Fruit fly (Drosophila melanogaster) whole organism, wandering third instar larva: ENCODE data around the gene Vps45.

Experiments
- Abd-B ChIP-seq: fragments of >200 bp; optimal IDR thresholded peaks from 2 replicates; lab custom pipeline; 2017; ENCODE audit warnings: missing biosample characterization, missing genetic modification characterization
- CG32264 ChIP-seq: fragments of 200-800 bp; sonication (Bioruptor generic); optimal IDR thresholded peaks from 2 replicates; lab custom pipeline; 2016; ENCODE audit warnings: missing biosample characterization, missing genetic modification characterization
- CG9705 ChIP-seq: fragments of 200-800 bp; sonication (Bioruptor generic); optimal IDR thresholded peaks from 2 replicates; lab custom pipeline; 2018; ENCODE audit warnings: missing biosample characterization, mild to moderate bottlenecking, missing genetic modification characterization
- CrebA ChIP-seq: fragments of 200-800 bp; sonication (Bioruptor generic); optimal IDR thresholded peaks from 2 replicates; lab custom pipeline; 2016; ENCODE audit warnings: missing biosample characterization, mild to moderate bottlenecking, missing genetic modification characterization, borderline replicate concordance
- Dfd ChIP-seq: fragments of >200 bp; optimal IDR thresholded peaks from 2 replicates; lab custom pipeline; 2017; ENCODE audit warnings: missing biosample characterization, missing genetic modification characterization
- Dif ChIP-seq: fragments of 200-275, 200-300 bp; sonication (Bioruptor generic); optimal IDR thresholded peaks from 2 replicates; lab custom pipeline; 2018; ENCODE audit warnings: missing biosample characterization, missing genetic modification characterization; ENCODE audit not compliant: partially characterized antibody
- GATAd ChIP-seq: sonication (Bioruptor generic); optimal IDR thresholded peaks from 2 replicates; lab custom pipeline; 2016; ENCODE audit warnings: missing biosample characterization, missing genetic modification characterization
- HLH106 ChIP-seq: fragments of 200-800 bp; optimal IDR thresholded peaks from 3 replicates; lab custom pipeline; 2019; ENCODE audit warnings: missing biosample characterization, mild to moderate bottlenecking, missing genetic modification characterization, moderate library complexity
- Hnf4 ChIP-seq: fragments of 200-800 bp; sonication (Bioruptor generic); optimal IDR thresholded peaks from 2 replicates; lab custom pipeline; 2016; ENCODE audit warnings: missing biosample characterization, mild to moderate bottlenecking, missing genetic modification characterization
- Hr78 ChIP-seq: fragments of >200 bp; optimal IDR thresholded peaks from 2 replicates; lab custom pipeline; 2017; ENCODE audit warnings: missing biosample characterization, missing genetic modification characterization
- Hr83 ChIP-seq: fragments of 200-300 bp; sonication (Bioruptor generic); optimal IDR thresholded peaks from 2 replicates; lab custom pipeline; 2016; ENCODE audit warnings: missing biosample characterization, mild to moderate bottlenecking, missing genetic modification characterization, moderate library complexity; ENCODE audit not compliant: poor library complexity, severe bottlenecking
- Jra ChIP-seq: sonication (Bioruptor generic); optimal IDR thresholded peaks from 2 replicates; lab custom pipeline; 2016; ENCODE audit warnings: missing biosample characterization, missing genetic modification characterization
- Mio ChIP-seq: sonication (Bioruptor generic); optimal IDR thresholded peaks from 2 replicates; lab custom pipeline; 2016; ENCODE audit warnings: missing biosample characterization, missing genetic modification characterization
- Myc ChIP-seq: fragments of >200 bp; optimal IDR thresholded peaks from 2 replicates; lab custom pipeline; 2017
- N ChIP-seq: fragments of >200 bp; optimal IDR thresholded peaks from 2 replicates; lab custom pipeline; 2018; ENCODE audit warnings: missing biosample characterization, missing external identifiers, missing genetic modification characterization
- OdsH ChIP-seq: fragments of 200-800 bp; sonication (Bioruptor generic); optimal IDR thresholded peaks from 2 replicates; lab custom pipeline; 2016; ENCODE audit warnings: missing biosample characterization, mild to moderate bottlenecking, missing genetic modification characterization
- Rel ChIP-seq, 2 experiments: fragments of 200-800 bp; sonication (Bioruptor generic) in 1 of 2; optimal IDR thresholded peaks; 2 replicates in 1 of 2; 3 replicates in 1 of 2; lab custom pipeline; 2016 to 2019; ENCODE audit warnings: mild to moderate bottlenecking in 2 of 2, missing biosample characterization in 2 of 2, missing genetic modification characterization in 2 of 2, moderate library complexity in 1 of 2
- Sp1 ChIP-seq: fragments of 200-800 bp; sonication (Bioruptor generic); optimal IDR thresholded peaks from 3 replicates; lab custom pipeline; 2019; ENCODE audit warnings: missing biosample characterization, mild to moderate bottlenecking, missing genetic modification characterization, moderate library complexity
- Vsx2 ChIP-seq: fragments of 200-300, 225-300 bp; sonication (Bioruptor generic); optimal IDR thresholded peaks from 2 replicates; lab custom pipeline; 2018; ENCODE audit warnings: missing biosample characterization, missing genetic modification characterization; ENCODE audit not compliant: partially characterized antibody
- br ChIP-seq: fragments of 200-800 bp; sonication (Bioruptor generic); optimal IDR thresholded peaks from 2 replicates; lab custom pipeline; 2016; ENCODE audit warnings: missing biosample characterization, missing genetic modification characterization
- brk ChIP-seq: fragments of 200-800 bp; sonication (Bioruptor generic); optimal IDR thresholded peaks from 2 replicates; lab custom pipeline; 2016; ENCODE audit warnings: missing biosample characterization, mild to moderate bottlenecking, missing genetic modification characterization
- dl ChIP-seq, 2 experiments: fragments of 175-275, 200-275 bp in 1 of 2; fragments of 200-275 bp in 1 of 2; sonication (Bioruptor generic); optimal IDR thresholded peaks; lab custom pipeline; 2018; ENCODE audit warnings: mild to moderate bottlenecking in 2 of 2, missing biosample characterization in 2 of 2, missing genetic modification characterization in 2 of 2, moderate library complexity in 2 of 2; ENCODE audit not compliant: partially characterized antibody in 2 of 2, insufficient read depth in 1 of 2
- dmrt93B ChIP-seq: fragments of 200-800 bp; sonication (Bioruptor generic); optimal IDR thresholded peaks from 2 replicates; lab custom pipeline; 2018; ENCODE audit warnings: missing biosample characterization, mild to moderate bottlenecking, missing genetic modification characterization
- dsf ChIP-seq: sonication (Bioruptor generic); optimal IDR thresholded peaks from 2 replicates; lab custom pipeline; 2016; ENCODE audit warnings: missing biosample characterization, missing genetic modification characterization, borderline replicate concordance
- ey ChIP-seq: fragments of 200-800 bp; sonication (Bioruptor generic); optimal IDR thresholded peaks from 2 replicates; lab custom pipeline; 2016; ENCODE audit warnings: missing biosample characterization, missing genetic modification characterization
- foxo ChIP-seq, 2 experiments: fragments of 200-800 bp; sonication (Bioruptor generic); optimal IDR thresholded peaks; 2 replicates in 1 of 2; 3 replicates in 1 of 2; lab custom pipeline; 2016 to 2017; ENCODE audit warnings: missing biosample characterization in 2 of 2, missing genetic modification characterization in 2 of 2
- fru ChIP-seq: fragments of 200-800 bp; sonication (Bioruptor generic); optimal IDR thresholded peaks from 3 replicates; lab custom pipeline; 2016; ENCODE audit warnings: missing biosample characterization, mild to moderate bottlenecking, missing genetic modification characterization
- h ChIP-seq: fragments of 200-800 bp; sonication (Bioruptor generic); optimal IDR thresholded peaks from 3 replicates; lab custom pipeline; 2016; ENCODE audit warnings: missing biosample characterization, mild to moderate bottlenecking, missing genetic modification characterization
- jim ChIP-seq: fragments of 175-275, 200-325 bp; sonication (Bioruptor generic); optimal IDR thresholded peaks from 2 replicates; lab custom pipeline; 2016; ENCODE audit warnings: missing biosample characterization, mild to moderate bottlenecking, missing genetic modification characterization
- lola ChIP-seq: fragments of >200 bp; optimal IDR thresholded peaks from 2 replicates; lab custom pipeline; 2017; ENCODE audit warnings: missing biosample characterization, missing genetic modification characterization
- pan ChIP-seq: fragments of >200 bp; optimal IDR thresholded peaks from 2 replicates; lab custom pipeline; 2017
- psq ChIP-seq: fragments of 200-800 bp; sonication (Bioruptor generic); optimal IDR thresholded peaks from 3 replicates; lab custom pipeline; 2017; ENCODE audit warnings: missing biosample characterization, mild to moderate bottlenecking, missing genetic modification characterization, moderate library complexity
- rgr ChIP-seq: fragments of 200-800 bp; sonication (Bioruptor generic); optimal IDR thresholded peaks from 3 replicates; lab custom pipeline; 2016; ENCODE audit warnings: missing biosample characterization, mild to moderate bottlenecking, missing genetic modification characterization
- sage ChIP-seq: fragments of 200-800 bp; sonication (Bioruptor generic); optimal IDR thresholded peaks from 2 replicates; lab custom pipeline; 2016; ENCODE audit warnings: missing biosample characterization, mild to moderate bottlenecking, missing genetic modification characterization
- sv ChIP-seq: fragments of 200-800 bp; sonication (Bioruptor generic); optimal IDR thresholded peaks from 3 replicates; lab custom pipeline; 2016; ENCODE audit warnings: missing biosample characterization, missing genetic modification characterization
- tai ChIP-seq: sonication (Bioruptor generic); optimal IDR thresholded peaks from 2 replicates; lab custom pipeline; 2016; ENCODE audit warnings: missing biosample characterization, missing genetic modification characterization
- usp ChIP-seq: fragments of >200 bp; optimal IDR thresholded peaks from 2 replicates; lab custom pipeline; 2017; ENCODE audit warnings: missing biosample characterization, missing genetic modification characterization
- woc ChIP-seq: sonication (Bioruptor generic); optimal IDR thresholded peaks from 2 replicates; lab custom pipeline; 2016; ENCODE audit warnings: missing biosample characterization, mild to moderate bottlenecking, missing genetic modification characterization

Gene Vps45

dm6 chr3R:9577382-9578137, 13.8 kb downstream of the Vps45 start, which contains the start of the genes Kap-alpha3 and Son:
TSS of gene Kap-alpha3 (minus strand) at chr3R:9577733.
TSS of gene Son (plus strand) at chr3R:9578042.
- TF ChIP-seq Hr83 (GFP tag; lab: Kevin White, UChicago) (peak; percentile 83), Hnf4 (peak; percentile 93), OdsH (GFP tag; lab: Kevin White, UChicago) (peak; percentile 82), Dfd (GFP tag; lab: Kevin White, UChicago) (no peak), sv (GFP tag; lab: Kevin White, UChicago) (peak; percentile 91), Myc (lab: Kevin White, UChicago) (peak; percentile 80), GATAd (peak; percentile 33), Rel (GFP tag; optimal IDR thresholded peaks at IDR 0.05; lab: Kevin White, UChicago) (no peak), Rel (tag; optimal IDR thresholded peaks at IDR 0.05; lab: Kevin White, UChicago) (peak; percentile 90), psq (peak; percentile 80), usp (no peak), tai (GFP tag; lab: Kevin White, UChicago) (no peak), pan (lab: Kevin White, UChicago) (no peak), dsf (GFP tag; lab: Kevin White, UChicago) (peak; percentile 82), dmrt93B (GFP tag; lab: Kevin White, UChicago) (peak; percentile 96), sage (peak; percentile 65), Vsx2 (GFP tag; lab: Kevin White, UChicago) (no peak), jim (GFP tag; lab: Kevin White, UChicago) (no peak), Dif (GFP tag; lab: Kevin White, UChicago) (no peak), CG9705 (GFP tag; lab: Kevin White, UChicago) (peak; percentile 95), fru (GFP tag; lab: Kevin White, UChicago) (peak; percentile 91), lola (GFP tag; lab: Kevin White, UChicago) (no peak), rgr (GFP tag; lab: Kevin White, UChicago) (peak; percentile 94), Abd-B (no peak), br (peak; percentile 91), woc (GFP tag; lab: Kevin White, UChicago) (peak; percentile 93), Jra (peak; percentile 88), CrebA (GFP tag; lab: Kevin White, UChicago) (no peak), ey (GFP tag; lab: Kevin White, UChicago) (peak; percentile 86), Hr78 (no peak), N (GFP tag; lab: Kevin White, UChicago) (no peak), foxo (GFP tag; optimal IDR thresholded peaks at IDR 0.05; lab: Kevin White, UChicago) (peak; percentile 58 to 92), dl (GFP tag; optimal IDR thresholded peaks at IDR 0.05; lab: Kevin White, UChicago; ENCODE audit: insufficient read depth in 1 of 2, partially characterized antibody in 2 of 2) (no peak), h (GFP tag; lab: Kevin White, UChicago) (peak; percentile 92), brk (no peak), HLH106 (tag; lab: Kevin White, UChicago) (peak; percentile 90), Mio (peak; percentile 79), Sp1 (GFP tag; lab: Kevin White, UChicago) (peak; percentile 91), CG32264 (GFP tag; lab: Kevin White, UChicago) (peak; percentile 84)

- TF ChIP-seq fru (GFP tag; lab: Kevin White, UChicago) (no peak), dsf (GFP tag; lab: Kevin White, UChicago) (no peak), rgr (GFP tag; lab: Kevin White, UChicago) (no peak), CG32264 (GFP tag; lab: Kevin White, UChicago) (no peak), lola (GFP tag; lab: Kevin White, UChicago) (no peak), foxo (GFP tag; optimal IDR thresholded peaks at IDR 0.05; lab: Kevin White, UChicago) (peak in 1 of 2 experiments; percentile 12), Rel (GFP tag; optimal IDR thresholded peaks at IDR 0.05; lab: Kevin White, UChicago) (no peak), Rel (tag; optimal IDR thresholded peaks at IDR 0.05; lab: Kevin White, UChicago) (peak; percentile 41), h (GFP tag; lab: Kevin White, UChicago) (peak; percentile 15), HLH106 (tag; lab: Kevin White, UChicago) (peak; percentile 19), dl (GFP tag; optimal IDR thresholded peaks at IDR 0.05; lab: Kevin White, UChicago; ENCODE audit: insufficient read depth in 1 of 2, partially characterized antibody in 2 of 2) (no peak), Hr83 (GFP tag; lab: Kevin White, UChicago) (no peak)
These were observed 17.4 kb downstream of the Vps45 start, which contains the start of gene CG8301 for dm6 chr3R:9581089-9581520. TSS of gene CG8301 (plus strand) at chr3R:9581306.
